Worm (Caenorhabditis elegans) whole organism, L2 larva: ENCODE data around the gene iff-2.

Source experiments
- C34F6.9 ChIP-seq: fragments of 150-350 bp; optimal IDR thresholded peaks from 2 replicates; lab custom pipeline; 2014; ENCODE audit warnings: missing biosample characterization, missing genetic modification characterization
- R02D3.7 ChIP-seq: fragments of 150-350 bp; optimal IDR thresholded peaks from 2 replicates; lab custom pipeline; 2014; ENCODE audit warnings: missing biosample characterization, missing genetic modification characterization
- Y55F3AM.14 ChIP-seq: fragments of 200-800 bp; sonication (Bioruptor generic); optimal IDR thresholded peaks from 2 replicates; lab custom pipeline; 2018; ENCODE audit warnings: mild to moderate bottlenecking, missing genetic modification characterization, missing compliant biosample characterization
- ZK546.5 ChIP-seq: sonication (generic microtip); optimal IDR thresholded peaks from 2 replicates; lab custom pipeline; 2017; ENCODE audit warnings: missing biosample characterization, missing genetic modification characterization
- alr-1 ChIP-seq: fragments of 150-350 bp; optimal IDR thresholded peaks from 2 replicates; lab custom pipeline; 2014; ENCODE audit warnings: missing biosample characterization, missing genetic modification characterization
- ama-1 ChIP-seq: fragments of 150-350 bp; optimal IDR thresholded peaks from 2 replicates; lab custom pipeline; 2018; ENCODE audit warnings: inconsistent platforms
- ceh-16 ChIP-seq: fragments of 150-350 bp; optimal IDR thresholded peaks from 2 replicates; lab custom pipeline; 2014; ENCODE audit warnings: missing biosample characterization, missing genetic modification characterization
- ceh-82 ChIP-seq: fragments of 150-350 bp; optimal IDR thresholded peaks from 2 replicates; lab custom pipeline; 2014; ENCODE audit warnings: missing biosample characterization, missing genetic modification characterization
- crh-2 ChIP-seq: sonication (generic microtip); optimal IDR thresholded peaks from 2 replicates; lab custom pipeline; 2017; ENCODE audit warnings: missing biosample characterization, missing genetic modification characterization
- dmd-4 ChIP-seq: sonication (generic microtip); optimal IDR thresholded peaks from 2 replicates; lab custom pipeline; 2017; ENCODE audit warnings: missing biosample characterization, missing genetic modification characterization
- egl-27 ChIP-seq: sonication (generic microtip); optimal IDR thresholded peaks from 3 replicates; lab custom pipeline; 2017; ENCODE audit warnings: missing biosample characterization, missing genetic modification reagents, missing genetic modification characterization
- elt-1 ChIP-seq: fragments of 150-350 bp; optimal IDR thresholded peaks from 2 replicates; lab custom pipeline; 2014; ENCODE audit warnings: missing biosample characterization, missing genetic modification characterization
- elt-3 ChIP-seq: sonication (generic microtip); optimal IDR thresholded peaks from 2 replicates; lab custom pipeline; 2017; ENCODE audit warnings: missing biosample characterization, missing genetic modification characterization
- gmeb-1 ChIP-seq: fragments of 150-350 bp; optimal IDR thresholded peaks from 2 replicates; lab custom pipeline; 2014; ENCODE audit warnings: missing biosample characterization, missing genetic modification characterization
- lin-13 ChIP-seq: fragments of 150-350 bp; optimal IDR thresholded peaks from 2 replicates; lab custom pipeline; 2014; ENCODE audit warnings: missing biosample characterization, missing genetic modification reagents, missing genetic modification characterization
- lin-39 ChIP-seq: fragments of 150-350 bp; optimal IDR thresholded peaks from 2 replicates; lab custom pipeline; 2014; ENCODE audit warnings: missing biosample characterization, missing genetic modification reagents, missing genetic modification characterization
- lsy-2 ChIP-seq, 2 experiments: fragments of 150-350 bp in 1 of 2; sonication (generic microtip) in 1 of 2; optimal IDR thresholded peaks; 2 replicates each; lab custom pipeline; 2014 to 2017; ENCODE audit warnings: missing biosample characterization in 2 of 2, missing genetic modification characterization in 2 of 2
- mbf-1 ChIP-seq: sonication (generic microtip); optimal IDR thresholded peaks from 2 replicates; lab custom pipeline; 2017; ENCODE audit warnings: missing biosample characterization, missing genetic modification characterization
- mdl-1 ChIP-seq, 2 experiments: fragments of 150-350 bp in 1 of 2; sonication (generic microtip) in 1 of 2; optimal IDR thresholded peaks; 2 replicates each; lab custom pipeline; 2017; ENCODE audit warnings: missing biosample characterization in 2 of 2, missing genetic modification characterization in 2 of 2
- nhr-11 ChIP-seq: fragments of 150-350 bp; optimal IDR thresholded peaks from 2 replicates; lab custom pipeline; 2014; ENCODE audit warnings: missing biosample characterization, missing genetic modification characterization
- nhr-129 ChIP-seq: fragments of 150-350 bp; optimal IDR thresholded peaks from 2 replicates; lab custom pipeline; 2014; ENCODE audit warnings: missing biosample characterization, missing genetic modification characterization
- nhr-21 ChIP-seq: fragments of 150-350 bp; optimal IDR thresholded peaks from 2 replicates; lab custom pipeline; 2014; ENCODE audit warnings: missing biosample characterization, missing genetic modification characterization
- nhr-23 ChIP-seq: fragments of 150-350 bp; optimal IDR thresholded peaks from 2 replicates; lab custom pipeline; 2014; ENCODE audit warnings: missing biosample characterization, missing genetic modification reagents, missing genetic modification characterization
- nhr-237 ChIP-seq: fragments of 150-350 bp; optimal IDR thresholded peaks from 2 replicates; lab custom pipeline; 2014; ENCODE audit warnings: missing biosample characterization, missing genetic modification characterization
- nhr-6 ChIP-seq: fragments of 150-350 bp; optimal IDR thresholded peaks from 2 replicates; lab custom pipeline; 2014; ENCODE audit warnings: missing biosample characterization, missing genetic modification characterization
- sem-4 ChIP-seq: fragments of 150-350 bp; optimal IDR thresholded peaks from 2 replicates; lab custom pipeline; 2014; ENCODE audit warnings: missing biosample characterization, missing genetic modification reagents, missing genetic modification characterization
- skn-1 ChIP-seq: sonication (generic microtip); optimal IDR thresholded peaks from 2 replicates; lab custom pipeline; 2017; ENCODE audit warnings: missing biosample characterization, missing genetic modification characterization
- sma-3 ChIP-seq: sonication (generic microtip); optimal IDR thresholded peaks from 2 replicates; lab custom pipeline; 2016; ENCODE audit warnings: missing genetic modification reagents, missing genetic modification characterization, missing compliant biosample characterization
- sma-9 ChIP-seq, 2 experiments: fragments of 150-350 bp in 1 of 2; sonication (generic microtip) in 1 of 2; optimal IDR thresholded peaks; 2 replicates each; lab custom pipeline; 2014 to 2016; ENCODE audit warnings: missing genetic modification characterization in 2 of 2, mild to moderate bottlenecking in 1 of 2, missing biosample characterization in 1 of 2, missing compliant biosample characterization in 1 of 2, missing genetic modification reagents in 1 of 2, moderate library complexity in 1 of 2
- snpc-4 ChIP-seq: fragments of 150-350 bp; optimal IDR thresholded peaks from 2 replicates; lab custom pipeline; 2014; ENCODE audit warnings: missing biosample characterization, missing genetic modification characterization
- unc-39 ChIP-seq: fragments of 150-350 bp; optimal IDR thresholded peaks from 2 replicates; lab custom pipeline; 2014; ENCODE audit warnings: missing biosample characterization, missing genetic modification characterization
- unc-55 ChIP-seq: fragments of 150-350 bp; sonication (generic microtip); optimal IDR thresholded peaks from 3 replicates; lab custom pipeline; 2014; ENCODE audit warnings: missing biosample characterization, missing genetic modification reagents, missing genetic modification characterization
- unc-62 ChIP-seq: fragments of 150-350 bp; optimal IDR thresholded peaks from 2 replicates; lab custom pipeline; 2014; ENCODE audit warnings: missing biosample characterization, missing genetic modification reagents, missing genetic modification characterization
- zag-1 ChIP-seq: fragments of 150-350 bp; optimal IDR thresholded peaks from 2 replicates; lab custom pipeline; 2014; ENCODE audit warnings: missing biosample characterization, missing genetic modification characterization

The iff-2 gene

ce11 chrII:8599214-8599613 lies 38.0 kb upstream of the iff-2 start, which contains the start of gene F28C6.5:
Gene F28C6.5 (plus strand): TSS chrII:8599514.
- TF ChIP-seq lsy-2 (tag; optimal IDR thresholded peaks at IDR 0.05; lab: Kevin White, UChicago) (no peak), nhr-11 (tag; lab: Kevin White, UChicago) (no peak), nhr-129 (no peak), unc-62 (no peak), unc-39 (tag; lab: Kevin White, UChicago) (no peak), gmeb-1 (tag; lab: Kevin White, UChicago) (no peak), nhr-6 (no peak), mbf-1 (tag; lab: Kevin White, UChicago) (no peak), ceh-16 (tag; lab: Kevin White, UChicago) (no peak), alr-1 (tag; lab: Kevin White, UChicago) (no peak), zag-1 (no peak), skn-1 (tag; lab: Kevin White, UChicago) (no peak)

ce11 chrII:8593840-8594625 lies 32.9 kb upstream of the iff-2 start, which contains the start of gene aptf-3:
Gene aptf-3 (plus strand): TSS chrII:8594190.
- TF ChIP-seq nhr-21 (tag; lab: Kevin White, UChicago) (no peak), R02D3.7 (tag; lab: Kevin White, UChicago) (no peak), lin-13 (no peak), elt-3 (tag; lab: Kevin White, UChicago) (no peak), ama-1 (lab: Kevin White, UChicago) (no peak), unc-62 (no peak), ceh-82 (tag; lab: Kevin White, UChicago) (no peak), snpc-4 (tag; lab: Kevin White, UChicago) (no peak), ZK546.5 (tag; lab: Kevin White, UChicago) (no peak), unc-55 (no peak), unc-39 (tag; lab: Kevin White, UChicago) (no peak), sma-3 (no peak), nhr-129 (no peak), egl-27 (tag; lab: Kevin White, UChicago) (no peak)
- TF ChIP-seq, all 48 proteins: peak for 0

ce11 chrII:8590684-8591083 lies 29.5 kb upstream of the iff-2 start, which contains the start of gene aptf-4:
Gene aptf-4 (plus strand): TSS chrII:8590984.
- TF ChIP-seq unc-55 (peak; percentile 26), egl-27 (tag; lab: Kevin White, UChicago) (no peak), ZK546.5 (tag; lab: Kevin White, UChicago) (no peak)

ce11 chrII:8589227-8589626 lies 28.1 kb upstream of the iff-2 start:
- TF ChIP-seq dmd-4 (tag; lab: Kevin White, UChicago) (no peak), mdl-1 (tag; optimal IDR thresholded peaks at IDR 0.05; lab: Kevin White, UChicago) (no peak), nhr-23 (no peak), unc-39 (tag; lab: Kevin White, UChicago) (no peak), zag-1 (peak; percentile 40), elt-1 (tag; lab: Kevin White, UChicago) (no peak), unc-55 (peak; percentile 17), lsy-2 (tag; optimal IDR thresholded peaks at IDR 0.05; lab: Kevin White, UChicago) (peak in 1 of 2 experiments; percentile 39), nhr-237 (no peak), C34F6.9 (tag; lab: Kevin White, UChicago) (peak; percentile 49), Y55F3AM.14 (GFP tag; lab: Kevin White, UChicago) (no peak), sma-9 (GFP tag; optimal IDR thresholded peaks at IDR 0.05; lab: Kevin White, UChicago) (peak; percentile 38), sma-9 (tag; optimal IDR thresholded peaks at IDR 0.05; lab: Kevin White, UChicago) (no peak), sem-4 (tag; lab: Kevin White, UChicago) (no peak), crh-2 (tag; lab: Kevin White, UChicago) (peak; percentile 35), R02D3.7 (tag; lab: Kevin White, UChicago) (no peak)

ce11 chrII:8588442-8588841 lies 27.3 kb upstream of the iff-2 start:
- no peak for TF ChIP-seq crh-2 (tag; lab: Kevin White, UChicago)
- TF ChIP-seq lin-39 (tag; lab: Kevin White, UChicago) = peak; percentile 16
